Fruit fly (Drosophila melanogaster) whole organism, wandering third instar larva: ENCODE data around the gene CG6733.

Source experiments
- HLH106 ChIP-seq: fragments of 200-800 bp; optimal IDR thresholded peaks from 3 replicates; lab custom pipeline; 2019; ENCODE audit warnings: missing biosample characterization, mild to moderate bottlenecking, missing genetic modification characterization, moderate library complexity
- Myc ChIP-seq: fragments of >200 bp; optimal IDR thresholded peaks from 2 replicates; lab custom pipeline; 2017
- N ChIP-seq: fragments of >200 bp; optimal IDR thresholded peaks from 2 replicates; lab custom pipeline; 2018; ENCODE audit warnings: missing biosample characterization, missing external identifiers, missing genetic modification characterization
- dmrt93B ChIP-seq: fragments of 200-800 bp; sonication (Bioruptor generic); optimal IDR thresholded peaks from 2 replicates; lab custom pipeline; 2018; ENCODE audit warnings: missing biosample characterization, mild to moderate bottlenecking, missing genetic modification characterization
- foxo ChIP-seq, 2 experiments: fragments of 200-800 bp; sonication (Bioruptor generic); optimal IDR thresholded peaks; 2 replicates in 1 of 2; 3 replicates in 1 of 2; lab custom pipeline; 2016 to 2017; ENCODE audit warnings: missing biosample characterization in 2 of 2, missing genetic modification characterization in 2 of 2
- h ChIP-seq: fragments of 200-800 bp; sonication (Bioruptor generic); optimal IDR thresholded peaks from 3 replicates; lab custom pipeline; 2016; ENCODE audit warnings: missing biosample characterization, mild to moderate bottlenecking, missing genetic modification characterization
- pan ChIP-seq: fragments of >200 bp; optimal IDR thresholded peaks from 2 replicates; lab custom pipeline; 2017
- psq ChIP-seq: fragments of 200-800 bp; sonication (Bioruptor generic); optimal IDR thresholded peaks from 3 replicates; lab custom pipeline; 2017; ENCODE audit warnings: missing biosample characterization, mild to moderate bottlenecking, missing genetic modification characterization, moderate library complexity
- sv ChIP-seq: fragments of 200-800 bp; sonication (Bioruptor generic); optimal IDR thresholded peaks from 3 replicates; lab custom pipeline; 2016; ENCODE audit warnings: missing biosample characterization, missing genetic modification characterization
- woc ChIP-seq: sonication (Bioruptor generic); optimal IDR thresholded peaks from 2 replicates; lab custom pipeline; 2016; ENCODE audit warnings: missing biosample characterization, mild to moderate bottlenecking, missing genetic modification characterization

dm6 chr3R:23143440-23143839, 45.9 kb downstream of the CG6733 start:
- no peak for TF ChIP-seq sv
- no peak for TF ChIP-seq pan (lab: Kevin White, UChicago)
- TF ChIP-seq h (GFP tag; lab: Kevin White, UChicago) = no peak
- no peak for TF ChIP-seq dmrt93B (GFP tag; lab: Kevin White, UChicago)
- no peak for TF ChIP-seq woc (GFP tag; lab: Kevin White, UChicago)
- TF ChIP-seq psq (GFP tag; lab: Kevin White, UChicago) = no peak
- no peak for TF ChIP-seq foxo (GFP tag; optimal IDR thresholded peaks at IDR 0.05; lab: Kevin White, UChicago)
- TF ChIP-seq HLH106 (tag; lab: Kevin White, UChicago) = no peak
- TF ChIP-seq Myc (lab: Kevin White, UChicago) = no peak
- no peak for TF ChIP-seq N
